Worm (Caenorhabditis elegans) whole organism, L4/young adult: ENCODE results near the gene igcm-1.

ENCODE experiments used
- W03F9.2 ChIP-seq: fragments of 150-350 bp; optimal IDR thresholded peaks from 2 replicates; lab custom pipeline; 2014; ENCODE audit warnings: missing biosample characterization, missing genetic modification characterization
- dao-5 ChIP-seq: sonication (generic microtip); optimal IDR thresholded peaks from 2 replicates; lab custom pipeline; 2016; ENCODE audit warnings: missing genotype, missing genetic modification characterization, moderate library complexity, missing compliant biosample characterization
- him-1 ChIP-seq: sonication (generic microtip); optimal IDR thresholded peaks from 2 replicates; lab custom pipeline; 2016; ENCODE audit warnings: missing genotype, missing genetic modification reagents, missing genetic modification characterization, missing compliant biosample characterization

The igcm-1 gene

DNA sequence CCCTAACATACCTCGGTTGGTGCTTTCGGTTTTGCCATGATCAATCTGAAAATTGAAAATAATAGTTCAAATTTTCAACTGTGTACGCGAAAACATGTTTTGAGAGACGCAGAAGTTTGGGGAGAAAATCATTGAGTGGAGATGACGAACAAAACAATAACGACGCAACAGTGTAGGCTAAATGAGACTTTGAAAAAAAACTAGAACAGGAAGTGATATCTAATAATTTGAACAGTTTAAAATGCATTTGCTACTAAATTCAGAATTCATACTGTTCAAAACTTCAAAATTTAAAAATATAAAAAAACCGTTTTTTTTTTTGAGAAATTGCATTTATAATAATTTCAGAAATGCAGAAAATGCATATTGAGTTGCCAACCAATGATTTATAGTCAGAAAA, 38.3 kb downstream of the igcm-1 start, which contains the start of gene F25E2.3:
Gene F25E2.3, minus strand, starts transcription at position 101 of the 400 bp plus-strand sequence.
- TF ChIP-seq dao-5 (tag; lab: Kevin White, UChicago) (no peak), W03F9.2 (tag; lab: Kevin White, UChicago) (no peak), him-1 (tag; lab: Kevin White, UChicago) (no peak)

DNA sequence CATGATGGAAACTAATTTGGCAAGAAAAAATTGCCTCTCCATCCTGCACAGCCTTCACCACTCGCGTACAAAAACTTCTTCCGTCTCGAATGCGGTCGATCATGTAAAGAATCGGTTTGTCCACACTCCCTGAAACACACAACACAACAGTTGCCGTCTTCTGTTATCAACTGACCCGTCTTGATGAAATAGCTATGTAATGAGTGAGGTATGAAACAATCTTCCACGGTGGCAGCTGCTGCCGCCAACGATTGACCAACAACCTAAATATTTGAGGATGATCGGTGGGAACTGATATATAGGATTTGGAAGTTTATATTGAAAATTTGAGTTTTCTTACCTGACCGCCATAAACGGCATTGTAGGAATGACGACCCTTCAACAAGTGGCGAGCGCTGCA, 39.1 kb downstream of the igcm-1 start:
- TF ChIP-seq W03F9.2 (tag; lab: Kevin White, UChicago) (no peak), dao-5 (tag; lab: Kevin White, UChicago) (no peak), him-1 (tag; lab: Kevin White, UChicago) (no peak)

DNA sequence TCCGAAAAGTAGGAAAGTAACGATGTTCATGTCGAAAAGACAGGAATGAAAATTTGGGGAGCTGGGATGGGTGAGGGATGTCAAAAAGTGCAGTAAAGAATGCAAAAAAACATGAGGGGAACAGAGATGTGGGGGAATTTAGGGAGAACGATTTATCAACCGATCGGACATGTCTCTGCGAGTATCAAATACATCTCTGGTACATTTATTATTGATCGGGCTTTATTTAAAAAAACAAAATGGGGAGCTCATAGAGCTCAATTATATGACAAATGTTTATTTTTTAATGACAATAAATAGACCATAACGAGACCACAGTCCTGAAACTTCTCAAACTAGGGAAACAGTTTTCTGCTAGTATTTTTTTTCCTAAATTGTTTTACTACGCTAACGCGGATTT, 40.6 kb downstream of the igcm-1 start, which contains the start of gene F25E2.2:
Gene F25E2.2, minus strand, starts transcription at position 101 of the 400 bp plus-strand sequence.
- TF ChIP-seq him-1 (tag; lab: Kevin White, UChicago) (no peak), dao-5 (tag; lab: Kevin White, UChicago) (no peak)

DNA sequence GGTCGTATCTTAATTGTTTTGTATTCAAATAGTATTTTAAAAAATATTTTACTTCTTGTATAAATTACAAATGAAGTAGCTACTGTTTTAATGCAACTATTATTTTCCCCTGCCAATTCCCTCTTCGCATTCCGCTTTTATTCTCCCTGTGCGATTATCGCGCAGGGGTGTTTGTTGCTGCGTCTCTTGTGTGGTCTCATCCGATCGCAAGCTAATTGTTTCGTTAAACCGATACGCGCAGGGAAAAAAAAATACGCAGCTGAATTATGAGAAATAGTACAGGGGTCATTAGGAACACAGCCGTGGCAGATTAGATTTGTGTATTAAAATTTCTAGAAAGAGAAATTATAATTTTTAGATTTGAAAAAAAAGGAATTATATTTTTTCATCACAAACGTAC, 44.8 kb downstream of the igcm-1 start:
- TF ChIP-seq him-1 (tag; lab: Kevin White, UChicago) (peak; percentile 99), W03F9.2 (tag; lab: Kevin White, UChicago) (peak; percentile 98), dao-5 (tag; lab: Kevin White, UChicago) (peak; percentile 67)

DNA sequence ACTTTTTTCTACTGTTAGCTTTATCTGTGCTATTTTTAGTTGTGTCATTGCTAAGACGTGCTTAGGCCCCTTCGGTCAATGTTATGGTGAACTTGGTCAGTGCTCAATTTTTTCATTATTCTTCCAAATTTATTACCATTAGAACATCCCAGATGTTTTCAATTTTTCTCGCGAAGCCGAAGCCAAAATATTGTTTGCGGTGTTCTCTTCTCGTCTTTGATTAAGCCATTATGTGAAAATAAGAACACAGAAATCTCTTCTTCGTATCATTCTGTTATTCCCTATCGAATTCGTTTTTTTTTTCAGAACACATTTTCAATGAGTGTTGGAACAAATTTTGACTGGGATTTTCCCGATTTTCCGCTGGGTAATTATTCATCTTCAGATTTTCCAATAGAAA, 48.8 kb downstream of the igcm-1 start, which contains the start of gene gtr-1:
Gene gtr-1, plus strand, starts transcription at position 301 of the 400 bp plus-strand sequence.
- TF ChIP-seq dao-5 (tag; lab: Kevin White, UChicago) (no peak), W03F9.2 (tag; lab: Kevin White, UChicago) (no peak), him-1 (tag; lab: Kevin White, UChicago) (no peak)
